Fruit fly (Drosophila melanogaster) whole organism, embryonic: ENCODE results near the gene CG10948.
A peak's percentile ranks its signal among the peaks of the same experiment; 100 is the strongest.

Experiments used
- Blimp-1 ChIP-seq: fragments of 200-800 bp; sonication (Bioruptor generic); optimal IDR thresholded peaks from 3 replicates; lab custom pipeline; 2018; ENCODE audit warnings: missing biosample characterization, missing genetic modification characterization, mild to moderate bottlenecking, moderate library complexity, missing genetic modification reagents
- CG10147 ChIP-seq: fragments of 200-800 bp; sonication (Bioruptor generic); optimal IDR thresholded peaks from 2 replicates; lab custom pipeline; 2019; ENCODE audit warnings: missing biosample characterization, mild to moderate bottlenecking, missing genetic modification characterization, moderate library complexity
- CG8478 ChIP-seq: fragments of >200 bp; optimal IDR thresholded peaks from 2 replicates; lab custom pipeline; 2018
- Dfd ChIP-seq, 2 experiments: fragments of >200 bp; optimal IDR thresholded peaks; 2 replicates each; lab custom pipeline; 2017; ENCODE audit warnings: missing biosample characterization in 2 of 2, missing genetic modification characterization in 2 of 2
- Fer1 ChIP-seq: fragments of 200-800 bp; sonication (Bioruptor generic); optimal IDR thresholded peaks from 2 replicates; lab custom pipeline; 2017; ENCODE audit warnings: missing biosample characterization, mild to moderate bottlenecking, missing genetic modification characterization
- Sox102F ChIP-seq: fragments of 200-800 bp; sonication (Bioruptor generic); optimal IDR thresholded peaks from 2 replicates; lab custom pipeline; 2018; ENCODE audit warnings: missing biosample characterization, mild to moderate bottlenecking, missing genetic modification characterization, moderate library complexity
- hbn ChIP-seq: fragments of 200-800 bp; sonication (Bioruptor generic); IDR thresholded peaks from 2 replicates; pipeline ENCODE4 v1.3.6; 2022; ENCODE audit warnings: missing biosample characterization, missing genetic modification characterization; ENCODE audit not compliant: partially characterized antibody
- jumu ChIP-seq: fragments of 200-800 bp; sonication (Bioruptor generic); optimal IDR thresholded peaks from 3 replicates; lab custom pipeline; 2016; ENCODE audit warnings: missing biosample characterization, missing genetic modification characterization
- pan ChIP-seq, 4 experiments: fragments of >200 bp in 3 of 4; fragments of 200-800 bp in 1 of 4; sonication (Bioruptor generic) in 1 of 4; optimal IDR thresholded peaks in 3 of 4; IDR thresholded peaks in 1 of 4; 2 replicates each; pipeline versions ENCODE4 v1.3.6 to Lab custom; 2017 to 2022; ENCODE audit warnings: missing biosample characterization in 2 of 4, missing genetic modification characterization in 2 of 4, mixed read lengths in 1 of 4

DNA sequence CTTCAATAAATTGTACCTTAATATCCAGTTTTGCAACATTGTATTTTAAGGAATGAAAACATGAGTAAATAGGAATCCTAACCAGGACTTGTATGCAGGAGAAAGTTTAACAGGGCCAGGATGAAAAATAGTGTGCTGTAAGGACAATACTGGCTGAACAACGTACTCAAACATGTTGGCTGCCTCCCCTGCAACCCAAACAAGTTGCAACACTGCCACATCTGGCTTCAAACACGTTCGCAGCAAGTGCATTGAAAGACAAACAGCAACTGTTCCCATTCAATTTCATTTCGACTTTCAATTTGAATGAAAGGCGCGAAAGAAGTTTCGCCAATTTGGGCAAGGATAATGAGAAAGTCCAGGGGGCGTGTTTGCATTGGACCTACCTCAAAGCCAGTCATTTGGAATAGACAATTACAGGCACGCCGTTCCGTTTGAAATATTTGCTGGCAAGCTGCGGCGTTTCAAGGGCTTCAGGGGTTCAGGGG lies 18.1 kb upstream of the CG10948 start:
- TF ChIP-seq Blimp-1 (GFP tag; lab: Kevin White, UChicago) (no peak), hbn (no peak), CG10147 (no peak), Dfd (GFP tag; optimal IDR thresholded peaks at IDR 0.05; lab: Kevin White, UChicago) (no peak), Sox102F (GFP tag; lab: Kevin White, UChicago) (no peak), pan (optimal IDR thresholded peaks at IDR 0.05; lab: Kevin White, UChicago) (no peak), pan (GFP tag; optimal IDR thresholded peaks at IDR 0.05 in 1 of 2, IDR thresholded peaks at IDR 0.05 in 1 of 2) (no peak), CG8478 (lab: Kevin White, UChicago) (no peak), Fer1 (GFP tag; lab: Kevin White, UChicago) (peak; percentile 35), jumu (GFP tag; lab: Kevin White, UChicago) (no peak)
